Worm (Caenorhabditis elegans) whole organism, early embryonic: Measurements from ENCODE around the gene lin-29.

Experiments used
- ama-1 ChIP-seq: fragments of 150-350 bp; optimal IDR thresholded peaks from 2 replicates; lab custom pipeline; 2014
- sea-1 ChIP-seq: fragments of 200-800 bp; sonication (Bioruptor generic); conservative IDR thresholded peaks from 2 replicates; pipeline ENCODE4 v1.3.6; 2022; ENCODE audit warnings: missing genetic modification characterization, missing compliant biosample characterization

DNA sequence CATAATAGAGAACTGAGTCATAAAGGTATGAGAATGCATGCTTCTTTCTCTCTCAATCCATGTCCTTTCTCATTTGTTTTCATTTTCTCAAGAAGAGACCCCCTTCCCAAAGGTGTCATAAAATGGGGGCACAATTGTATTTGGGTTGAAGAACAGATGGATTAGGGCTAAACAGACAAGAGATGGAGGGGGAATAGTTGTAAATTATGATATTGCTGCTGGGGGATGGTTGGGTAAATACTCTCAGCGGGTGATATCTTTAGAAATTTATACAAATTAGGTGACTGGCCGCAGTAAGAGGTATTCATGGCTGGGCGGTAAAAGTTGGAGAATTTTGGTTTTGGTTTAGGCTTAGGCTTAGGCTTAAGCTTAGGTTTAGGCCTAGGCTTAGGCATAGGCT is 30.1 kb downstream of the lin-29 start:
- TF ChIP-seq ama-1 (lab: Kevin White, UChicago): no peak
- TF ChIP-seq sea-1 (GFP tag; lab: Robert Waterston, UW): no peak
